Worm (Caenorhabditis elegans): Measurements from ENCODE around the gene srt-70.
A peak's percentile ranks its signal among the peaks of the same experiment; 100 is the strongest.

The srt-70 gene

DNA sequence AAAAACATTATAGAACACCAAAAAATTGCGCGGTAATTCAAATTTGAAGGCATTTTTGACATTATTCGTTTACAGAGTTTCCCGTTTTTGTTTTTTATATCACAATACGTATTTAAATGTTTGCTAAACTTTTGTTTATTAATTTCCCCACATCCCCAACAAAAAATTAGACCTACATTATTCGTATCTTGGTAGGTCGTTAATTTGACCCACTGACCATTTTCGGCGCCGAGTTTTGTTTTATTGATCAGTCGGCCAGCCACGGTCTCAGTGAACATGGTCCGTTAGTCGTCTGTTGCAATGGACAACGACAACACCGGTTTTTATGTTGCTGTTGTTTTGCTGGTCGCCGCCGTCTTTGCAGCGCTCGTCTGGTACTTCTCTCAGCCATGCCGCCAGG is 19.4 kb downstream of the srt-70 start, which contains the start of gene B0238.15:
B0238.15 (plus strand) TSS at position 301 of the 400 bp plus-strand sequence.
- no peak for TF ChIP-seq unc-62 (GFP tag; optimal IDR thresholded peaks at IDR 0.05)
- TF ChIP-seq ceh-82 (tag; optimal IDR thresholded peaks at IDR 0.05): no peak
- TF ChIP-seq nhr-12 (tag; optimal IDR thresholded peaks at IDR 0.05): no peak
- no peak for TF ChIP-seq elt-3 (tag; optimal IDR thresholded peaks at IDR 0.05)
- no peak for TF ChIP-seq mdl-1 (tag; optimal IDR thresholded peaks at IDR 0.05)
- no peak for TF ChIP-seq nhr-76 (tag; optimal IDR thresholded peaks at IDR 0.05)

DNA sequence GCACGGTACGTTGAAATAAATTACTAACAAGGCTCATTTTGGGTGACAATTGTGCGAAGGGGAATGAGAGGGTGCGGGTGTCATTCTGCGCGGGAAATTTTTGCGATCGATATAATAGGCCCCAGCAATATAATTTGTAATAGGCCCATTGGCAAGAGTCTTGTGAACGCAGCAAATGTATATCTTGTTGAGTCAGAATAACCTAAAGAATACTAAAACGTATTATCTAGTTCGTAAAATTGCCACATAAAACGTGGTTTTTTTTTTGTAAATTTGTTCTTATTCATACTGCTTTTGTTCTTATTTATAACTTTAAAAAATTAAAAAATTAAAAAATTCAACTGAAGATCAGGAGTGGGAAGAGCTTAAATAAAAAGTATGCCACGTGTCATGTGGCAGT is 19.9 kb downstream of the srt-70 start, which contains the start of gene C52A10.3:
C52A10.3 (minus strand) TSS at position 101 of the 400 bp plus-strand sequence.
- TF ChIP-seq aly-2 (tag; optimal IDR thresholded peaks at IDR 0.05) (no peak), ceh-9 (tag; optimal IDR thresholded peaks at IDR 0.05) (no peak), lin-39 (tag; optimal IDR thresholded peaks at IDR 0.05) (no peak), nhr-12 (tag; optimal IDR thresholded peaks at IDR 0.05) (no peak), ZK546.5 (tag; optimal IDR thresholded peaks at IDR 0.05) (no peak)

DNA sequence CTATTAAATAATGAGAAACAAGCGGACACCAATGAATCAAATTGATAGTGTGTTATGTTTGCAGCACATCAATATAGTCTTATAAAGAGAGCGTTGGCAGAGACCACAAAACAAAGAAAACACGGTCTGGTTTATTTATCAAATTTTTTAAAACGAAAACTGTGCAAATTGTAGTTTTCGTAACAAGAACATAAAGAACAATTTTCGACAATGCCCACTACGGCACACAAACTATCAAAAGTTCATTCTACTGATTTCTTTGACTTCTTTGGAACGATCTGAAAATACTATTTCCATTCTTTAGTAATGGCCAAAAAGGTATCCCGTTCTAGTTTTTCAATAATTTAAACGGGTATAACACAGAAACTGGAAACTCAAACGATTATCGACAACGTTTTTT is 22.2 kb downstream of the srt-70 start, which contains the start of gene cest-35.2:
cest-35.2 (minus strand) TSS at position 101 of the 400 bp plus-strand sequence.
- TF ChIP-seq nhr-43 (tag; optimal IDR thresholded peaks at IDR 0.05; ENCODE audit: poor library complexity, severe bottlenecking): no peak
- TF ChIP-seq ZK546.5 (tag; optimal IDR thresholded peaks at IDR 0.05): no peak
- TF ChIP-seq skn-1 (tag; optimal IDR thresholded peaks at IDR 0.05): no peak
- TF ChIP-seq nhr-11 (tag; optimal IDR thresholded peaks at IDR 0.05): no peak
- no peak for TF ChIP-seq nhr-237 (tag; optimal IDR thresholded peaks at IDR 0.05)
- TF ChIP-seq nhr-77 (tag; optimal IDR thresholded peaks at IDR 0.05): no peak
- no peak for TF ChIP-seq ceh-16 (tag; optimal IDR thresholded peaks at IDR 0.05)
- TF ChIP-seq zag-1 (tag; optimal IDR thresholded peaks at IDR 0.05): no peak
- no peak for TF ChIP-seq snpc-4 (tag; optimal IDR thresholded peaks at IDR 0.05)
- no peak for TF ChIP-seq mml-1 (tag; optimal IDR thresholded peaks at IDR 0.05)
- TF ChIP-seq egl-5 (tag; optimal IDR thresholded peaks at IDR 0.05): no peak

DNA sequence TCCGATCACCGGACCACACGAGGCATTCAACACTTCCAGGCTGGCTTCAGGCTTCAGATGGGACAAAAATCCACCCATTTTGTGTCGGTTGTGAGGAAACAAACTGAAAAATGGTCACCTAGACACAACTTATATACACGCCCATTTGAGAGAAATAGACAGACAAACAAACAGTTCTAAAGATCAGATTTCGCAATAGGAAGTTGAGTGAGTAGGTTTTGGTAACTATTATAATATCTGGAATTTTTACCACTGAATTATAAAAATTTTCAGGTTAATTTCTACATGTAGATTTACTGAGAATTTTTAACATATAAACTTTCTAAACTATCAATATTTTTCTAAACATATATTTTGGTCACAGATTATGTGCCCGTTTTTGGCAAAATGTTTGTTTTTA is 25.6 kb downstream of the srt-70 start, which contains the start of gene cest-32:
cest-32 (minus strand) TSS at position 115 of the 400 bp plus-strand sequence.
- TF ChIP-seq jun-1 (tag; optimal IDR thresholded peaks at IDR 0.05) (no peak), pha-4 (tag; optimal IDR thresholded peaks at IDR 0.05) (peak; percentile 12)

DNA sequence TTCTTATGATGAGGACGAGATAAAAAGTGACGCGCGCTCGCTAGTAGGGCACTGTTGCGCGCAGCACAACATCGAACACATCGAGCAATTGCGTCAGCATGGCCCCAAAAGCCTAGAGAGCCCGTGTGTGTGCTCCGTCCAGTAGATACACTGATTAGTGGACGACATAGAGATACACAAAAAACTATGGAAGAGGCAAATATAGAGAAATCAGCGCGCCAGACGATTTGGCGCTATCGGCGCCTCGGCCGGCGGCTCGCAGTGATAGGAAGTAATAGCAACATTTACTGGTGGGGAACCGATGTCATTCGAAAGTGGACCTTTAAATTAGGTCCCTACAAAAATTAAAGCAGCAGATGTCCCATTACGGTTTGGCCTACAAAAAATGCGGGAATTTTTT is 30.8 kb downstream of the srt-70 start:
- TF ChIP-seq nfya-1 (tag; optimal IDR thresholded peaks at IDR 0.05; ENCODE audit: insufficient read depth): no peak
- peak; percentile 59 for TF ChIP-seq pha-4 (tag; optimal IDR thresholded peaks at IDR 0.05)

DNA sequence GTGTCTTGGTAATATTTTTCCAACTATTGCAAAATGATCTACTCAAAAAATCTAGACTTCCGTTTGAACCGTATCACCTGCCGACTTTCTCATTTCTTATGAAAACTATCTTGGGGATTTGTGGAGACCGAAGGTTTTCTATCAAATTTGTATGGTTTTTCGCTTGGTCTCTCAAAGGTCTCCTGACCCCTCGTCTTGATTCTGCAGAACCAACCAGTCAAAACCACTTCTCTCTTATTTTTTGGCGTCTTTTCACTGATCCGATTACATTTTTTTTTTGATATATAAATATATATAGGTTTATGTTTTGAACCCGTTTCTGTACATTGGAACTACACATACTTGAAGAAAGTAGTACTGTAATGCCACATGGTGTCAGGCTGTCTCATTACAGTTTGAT is 33.7 kb downstream of the srt-70 start:
- TF ChIP-seq nhr-11 (tag; optimal IDR thresholded peaks at IDR 0.05) (no peak), lin-15B (tag; optimal IDR thresholded peaks at IDR 0.05) (no peak), ZK546.5 (tag; optimal IDR thresholded peaks at IDR 0.05) (no peak), nhr-77 (tag; optimal IDR thresholded peaks at IDR 0.05) (no peak), aly-2 (tag; optimal IDR thresholded peaks at IDR 0.05) (no peak), nhr-43 (tag; optimal IDR thresholded peaks at IDR 0.05; ENCODE audit: poor library complexity, severe bottlenecking) (no peak), nhr-23 (tag; optimal IDR thresholded peaks at IDR 0.05) (no peak), nhr-28 (tag; optimal IDR thresholded peaks at IDR 0.05) (no peak), fkh-2 (tag; optimal IDR thresholded peaks at IDR 0.05) (no peak), sea-2 (GFP tag; optimal IDR thresholded peaks at IDR 0.05) (no peak), eor-1 (tag; optimal IDR thresholded peaks at IDR 0.05) (no peak), nhr-76 (tag; optimal IDR thresholded peaks at IDR 0.05) (no peak), egl-5 (tag; optimal IDR thresholded peaks at IDR 0.05) (no peak), R02D3.7 (tag; optimal IDR thresholded peaks at IDR 0.05) (no peak), ceh-16 (tag; optimal IDR thresholded peaks at IDR 0.05) (no peak), nhr-237 (tag; optimal IDR thresholded peaks at IDR 0.05) (no peak), lin-39 (tag; optimal IDR thresholded peaks at IDR 0.05) (no peak), nhr-12 (tag; optimal IDR thresholded peaks at IDR 0.05) (no peak), ceh-28 (tag; optimal IDR thresholded peaks at IDR 0.05) (no peak)

All from whole organism, L3 larva.